Fruit fly (Drosophila melanogaster) whole organism, embryonic: ENCODE data around the gene CG18662.

Source experiments
- Antp ChIP-seq: fragments of 200-800 bp; sonication (Bioruptor generic); optimal IDR thresholded peaks from 3 replicates; lab custom pipeline; 2016; ENCODE audit warnings: missing biosample characterization, missing genetic modification characterization
- CG10147 ChIP-seq: fragments of 200-800 bp; sonication (Bioruptor generic); optimal IDR thresholded peaks from 2 replicates; lab custom pipeline; 2019; ENCODE audit warnings: missing biosample characterization, mild to moderate bottlenecking, missing genetic modification characterization, moderate library complexity
- CG10979 ChIP-seq: fragments of 200-800 bp; sonication (Bioruptor generic); optimal IDR thresholded peaks from 2 replicates; lab custom pipeline; 2018; ENCODE audit warnings: missing biosample characterization, mild to moderate bottlenecking, missing genetic modification characterization, moderate library complexity
- CG12155 ChIP-seq: fragments of 200-800 bp; sonication (Bioruptor generic); optimal IDR thresholded peaks from 3 replicates; lab custom pipeline; 2016; ENCODE audit warnings: missing biosample characterization, missing genetic modification characterization
- CG13296 ChIP-seq: fragments of 200-800 bp; sonication (Bioruptor generic); optimal IDR thresholded peaks from 3 replicates; lab custom pipeline; 2018; ENCODE audit warnings: missing biosample characterization, mild to moderate bottlenecking, missing genetic modification characterization
- CG1529 ChIP-seq: fragments of 200-800 bp; sonication (Bioruptor generic); optimal IDR thresholded peaks from 3 replicates; lab custom pipeline; 2018; ENCODE audit warnings: missing biosample characterization, missing genetic modification characterization
- CG15479 ChIP-seq: fragments of 200-800 bp; sonication (Bioruptor generic); optimal IDR thresholded peaks from 3 replicates; lab custom pipeline; 2019; ENCODE audit warnings: missing biosample characterization, mild to moderate bottlenecking, missing genetic modification characterization, moderate library complexity
- CG18599 ChIP-seq: fragments of 200-800 bp; sonication (Bioruptor generic); optimal IDR thresholded peaks from 3 replicates; lab custom pipeline; 2017; ENCODE audit warnings: missing biosample characterization, missing genetic modification characterization, mild to moderate bottlenecking, moderate library complexity, missing genetic modification reagents
- CG2129 ChIP-seq: fragments of 200-800 bp; sonication (Bioruptor generic); IDR thresholded peaks from 2 replicates; pipeline ENCODE4 v1.3.6; 2022; ENCODE audit warnings: missing biosample characterization, missing genetic modification characterization; ENCODE audit not compliant: partially characterized antibody
- CG3407 ChIP-seq: fragments of 200-800 bp; sonication (Bioruptor generic); optimal IDR thresholded peaks from 2 replicates; lab custom pipeline; 2018; ENCODE audit warnings: missing biosample characterization, mild to moderate bottlenecking, missing genetic modification characterization
- CG34376 ChIP-seq: fragments of 200-800 bp; sonication (Bioruptor generic); optimal IDR thresholded peaks from 2 replicates; lab custom pipeline; 2018; ENCODE audit warnings: missing biosample characterization, mild to moderate bottlenecking, missing genetic modification characterization
- CG3838 ChIP-seq: fragments of 200-800 bp; sonication (Bioruptor generic); optimal IDR thresholded peaks from 3 replicates; lab custom pipeline; 2016; ENCODE audit warnings: missing biosample characterization, missing genetic modification characterization
- CG4404 ChIP-seq: fragments of 200-800 bp; sonication (Bioruptor generic); IDR thresholded peaks from 2 replicates; pipeline ENCODE4 v1.3.6; 2022; ENCODE audit warnings: missing biosample characterization, missing genetic modification characterization
- CG4424 ChIP-seq: fragments of 200-800 bp; sonication (Bioruptor generic); optimal IDR thresholded peaks from 3 replicates; lab custom pipeline; 2016; ENCODE audit warnings: missing biosample characterization, missing genetic modification characterization
- CG4617 ChIP-seq: fragments of 200-800 bp; sonication (Bioruptor generic); optimal IDR thresholded peaks from 3 replicates; lab custom pipeline; 2016; ENCODE audit warnings: missing biosample characterization, missing genetic modification characterization, borderline replicate concordance
- CG6689 ChIP-seq: fragments of 200-800 bp; sonication (Bioruptor generic); IDR thresholded peaks from 2 replicates; pipeline ENCODE4 v1.3.6; 2022; ENCODE audit warnings: missing biosample characterization, missing genetic modification characterization
- CG7372 ChIP-seq: fragments of 200-800 bp; sonication (Bioruptor generic); IDR thresholded peaks from 2 replicates; pipeline ENCODE4 v1.3.6; 2022; ENCODE audit warnings: missing biosample characterization, missing genetic modification characterization
- ERR ChIP-seq: fragments of 200-800 bp; sonication (Bioruptor generic); optimal IDR thresholded peaks from 2 replicates; lab custom pipeline; 2016; ENCODE audit warnings: missing biosample characterization, missing genetic modification characterization
- Elba2 ChIP-seq: fragments of 200-800 bp; sonication (Bioruptor generic); optimal IDR thresholded peaks from 3 replicates; lab custom pipeline; 2016; ENCODE audit warnings: missing biosample characterization, missing genetic modification characterization
- H2.0 ChIP-seq: fragments of 200-800 bp; sonication (Bioruptor generic); IDR thresholded peaks from 2 replicates; pipeline ENCODE4 v1.3.6; 2022; ENCODE audit warnings: missing biosample characterization, missing genetic modification characterization
- HmgZ ChIP-seq: fragments of 200-800 bp; sonication (Bioruptor generic); optimal IDR thresholded peaks from 2 replicates; lab custom pipeline; 2018; ENCODE audit warnings: missing biosample characterization, mild to moderate bottlenecking, missing genetic modification characterization
- Hr3 ChIP-seq: fragments of 200-800 bp; sonication (Bioruptor generic); optimal IDR thresholded peaks from 3 replicates; lab custom pipeline; 2016; ENCODE audit warnings: missing biosample characterization, missing genetic modification characterization
- MBD-R2 ChIP-seq: fragments of 200-800 bp; sonication (Bioruptor generic); IDR thresholded peaks from 2 replicates; pipeline ENCODE4 v1.3.6; 2022; ENCODE audit warnings: missing biosample characterization, missing genetic modification characterization
- Myb ChIP-seq: fragments of 200-800 bp; sonication (Bioruptor generic); optimal IDR thresholded peaks from 2 replicates; lab custom pipeline; 2016; ENCODE audit warnings: missing biosample characterization, missing genetic modification characterization
- Nf-YB ChIP-seq: fragments of 200-800 bp; sonication (Bioruptor generic); optimal IDR thresholded peaks from 3 replicates; lab custom pipeline; 2019; ENCODE audit warnings: missing biosample characterization, mild to moderate bottlenecking, missing genetic modification characterization, moderate library complexity
- Oli ChIP-seq: fragments of 200-800 bp; sonication (Bioruptor generic); optimal IDR thresholded peaks from 2 replicates; lab custom pipeline; 2018; ENCODE audit warnings: missing biosample characterization, mild to moderate bottlenecking, missing genetic modification characterization, moderate library complexity
- Xbp1 ChIP-seq: fragments of 200-800 bp; sonication (Bioruptor generic); optimal IDR thresholded peaks from 3 replicates; lab custom pipeline; 2016; ENCODE audit warnings: missing biosample characterization, mild to moderate bottlenecking, missing genetic modification characterization
- bbx ChIP-seq: fragments of 200-800 bp; sonication (Bioruptor generic); IDR thresholded peaks from 2 replicates; pipeline ENCODE4 v1.3.6; 2022; ENCODE audit warnings: missing biosample characterization, missing genetic modification characterization; ENCODE audit not compliant: partially characterized antibody
- chm ChIP-seq: fragments of 200-800 bp; sonication (Bioruptor generic); IDR thresholded peaks from 2 replicates; pipeline ENCODE4 v1.3.6; 2022; ENCODE audit warnings: missing biosample characterization, missing genetic modification characterization
- ci ChIP-seq: fragments of 200-800 bp; sonication (Bioruptor generic); IDR thresholded peaks from 3 replicates; pipeline ENCODE4 v1.3.6; 2022; ENCODE audit warnings: missing biosample characterization, missing genetic modification characterization
- cwo ChIP-seq: fragments of 200-800 bp; sonication (Bioruptor generic); optimal IDR thresholded peaks from 3 replicates; lab custom pipeline; 2017; ENCODE audit warnings: missing biosample characterization, missing genetic modification characterization, mild to moderate bottlenecking, moderate library complexity, missing genetic modification reagents
- dysf ChIP-seq: fragments of 200-800 bp; sonication (Bioruptor generic); IDR thresholded peaks from 3 replicates; pipeline ENCODE4 v1.3.6; 2022; ENCODE audit warnings: missing biosample characterization, missing genetic modification characterization
- esg ChIP-seq: fragments of 200-800 bp; sonication (Bioruptor generic); conservative IDR thresholded peaks from 2 replicates; pipeline ENCODE4 v1.3.6; 2022; ENCODE audit warnings: missing biosample characterization, missing genetic modification characterization
- exex ChIP-seq: fragments of 200-800 bp; sonication (Bioruptor generic); optimal IDR thresholded peaks from 4 replicates; lab custom pipeline; 2018; ENCODE audit warnings: missing biosample characterization, mild to moderate bottlenecking, missing genetic modification characterization, moderate library complexity
- gce ChIP-seq: fragments of 200-800 bp; sonication (Bioruptor generic); IDR thresholded peaks from 3 replicates; pipeline ENCODE4 v1.3.6; 2022; ENCODE audit warnings: missing biosample characterization, missing genetic modification characterization
- gcm ChIP-seq: fragments of 200-800 bp; sonication (Bioruptor generic); optimal IDR thresholded peaks from 2 replicates; lab custom pipeline; 2019; ENCODE audit warnings: missing biosample characterization, mild to moderate bottlenecking, missing genetic modification characterization, moderate library complexity
- grn ChIP-seq: fragments of 200-800 bp; sonication (Bioruptor generic); optimal IDR thresholded peaks from 3 replicates; lab custom pipeline; 2017; ENCODE audit warnings: missing biosample characterization, missing genetic modification characterization
- hkb ChIP-seq, 2 experiments: fragments of 200-800 bp in 1 of 2; fragments of >200 bp in 1 of 2; sonication (Bioruptor generic) in 1 of 2; IDR thresholded peaks in 1 of 2; optimal IDR thresholded peaks in 1 of 2; 2 replicates each; pipeline versions ENCODE4 v1.3.6 to Lab custom; 2017 to 2022; ENCODE audit warnings: missing biosample characterization in 1 of 2, missing genetic modification characterization in 1 of 2
- mirr ChIP-seq: fragments of 200-800 bp; sonication (Bioruptor generic); optimal IDR thresholded peaks from 3 replicates; lab custom pipeline; 2018; ENCODE audit warnings: missing biosample characterization, mild to moderate bottlenecking, missing genetic modification characterization
- pb ChIP-seq: fragments of 200-800 bp; sonication (Bioruptor generic); optimal IDR thresholded peaks from 3 replicates; lab custom pipeline; 2016; ENCODE audit warnings: missing biosample characterization, missing genetic modification characterization
- pita ChIP-seq: fragments of 200-800 bp; sonication (Bioruptor generic); optimal IDR thresholded peaks from 2 replicates; lab custom pipeline; 2017; ENCODE audit warnings: missing biosample characterization, mild to moderate bottlenecking, missing genetic modification characterization
- pros ChIP-seq: fragments of 200-800 bp; sonication (Bioruptor generic); optimal IDR thresholded peaks from 3 replicates; lab custom pipeline; 2019; ENCODE audit warnings: missing biosample characterization, mild to moderate bottlenecking, missing genetic modification characterization, moderate library complexity
- salm ChIP-seq: fragments of 200-800 bp; sonication (Bioruptor generic); optimal IDR thresholded peaks from 2 replicates; lab custom pipeline; 2018; ENCODE audit warnings: missing biosample characterization, mild to moderate bottlenecking, missing genetic modification characterization
- sd ChIP-seq: fragments of 200-800 bp; sonication (Bioruptor generic); optimal IDR thresholded peaks from 3 replicates; lab custom pipeline; 2018; ENCODE audit warnings: missing biosample characterization, mild to moderate bottlenecking, missing genetic modification characterization, moderate library complexity
- sisA ChIP-seq: fragments of 200-800 bp; sonication (Bioruptor generic); IDR thresholded peaks from 2 replicates; pipeline ENCODE4 v1.3.6; 2022; ENCODE audit warnings: missing biosample characterization, missing genetic modification characterization
- sug ChIP-seq: fragments of 200-800 bp; optimal IDR thresholded peaks from 2 replicates; lab custom pipeline; 2019; ENCODE audit warnings: missing biosample characterization, mild to moderate bottlenecking, missing genetic modification characterization, moderate library complexity
- tin ChIP-seq: fragments of 200-800 bp; sonication (Bioruptor generic); optimal IDR thresholded peaks from 3 replicates; lab custom pipeline; 2016; ENCODE audit warnings: missing biosample characterization, missing genetic modification characterization

Gene CG18662

DNA sequence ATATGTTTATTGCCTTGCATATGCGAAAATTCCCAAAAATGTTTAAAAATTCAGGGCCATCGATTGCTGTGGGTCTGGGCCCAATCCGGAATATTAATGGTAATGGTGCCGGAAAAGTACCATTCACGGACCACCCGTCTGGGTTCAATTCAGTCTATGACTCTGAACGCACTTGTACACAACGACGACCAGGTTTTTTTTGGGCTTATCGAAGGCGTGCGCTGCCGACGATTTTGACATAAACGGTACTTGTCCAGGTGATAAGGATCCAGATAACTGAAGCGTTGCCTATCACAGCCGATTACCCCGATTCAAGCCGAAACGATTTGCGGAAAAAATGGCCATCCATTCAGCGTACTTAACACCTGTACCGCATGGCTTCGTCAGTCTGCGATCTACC is 11.1 kb downstream of the CG18662 start, which contains the start of gene CG9555 (continued):
- no peak for TF ChIP-seq Xbp1 (GFP tag; lab: Kevin White, UChicago)
- no peak for TF ChIP-seq Myb
- no peak for TF ChIP-seq pita (GFP tag; lab: Kevin White, UChicago)
- TF ChIP-seq CG2129 = no peak
- no peak for TF ChIP-seq CG15479 (GFP tag; lab: Kevin White, UChicago)
- TF ChIP-seq MBD-R2 (GFP tag; lab: Robert Waterston, UW) = no peak
- TF ChIP-seq CG7372 (GFP tag; lab: Robert Waterston, UW) = no peak
- no peak for TF ChIP-seq salm (tag; lab: Kevin White, UChicago)
- no peak for TF ChIP-seq sisA (GFP tag; lab: Robert Waterston, UW)
- TF ChIP-seq bbx (GFP tag; lab: Robert Waterston, UW) = no peak
- TF ChIP-seq Nf-YB (GFP tag; lab: Kevin White, UChicago) = no peak
- no peak for TF ChIP-seq dysf
- TF ChIP-seq CG1529 (GFP tag; lab: Kevin White, UChicago) = no peak
- peak; percentile 0 for TF ChIP-seq HmgZ (tag; lab: Kevin White, UChicago)
- TF ChIP-seq CG10979 (tag; lab: Kevin White, UChicago) = no peak
- TF ChIP-seq CG10147 (GFP tag; lab: Kevin White, UChicago) = no peak
- TF ChIP-seq tin (GFP tag; lab: Kevin White, UChicago) = no peak
- no peak for TF ChIP-seq CG3407 (GFP tag; lab: Kevin White, UChicago)
- no peak for TF ChIP-seq Antp (GFP tag; lab: Kevin White, UChicago)
- no peak for TF ChIP-seq chm (GFP tag; lab: Robert Waterston, UW)
- TF ChIP-seq H2.0 = no peak
- no peak for TF ChIP-seq CG4424 (GFP tag; lab: Kevin White, UChicago)
- TF ChIP-seq hkb (optimal IDR thresholded peaks at IDR 0.05; lab: Kevin White, UChicago) = no peak
- no peak for TF ChIP-seq hkb (GFP tag; IDR thresholded peaks at IDR 0.05; lab: Robert Waterston, UW)
- TF ChIP-seq CG12155 (GFP tag; lab: Kevin White, UChicago) = no peak
- 0 out of 3 replicates have a peak, but pooled peaks have one; percentile 14 for TF ChIP-seq ci (GFP tag; lab: Robert Waterston, UW)
- no peak for TF ChIP-seq CG6689 (GFP tag; lab: Robert Waterston, UW)
- no peak for TF ChIP-seq ERR (GFP tag; lab: Kevin White, UChicago)
- no peak for TF ChIP-seq pros
- TF ChIP-seq gcm (GFP tag; lab: Kevin White, UChicago) = no peak
- TF ChIP-seq gce (GFP tag; lab: Robert Waterston, UW) = no peak
- TF ChIP-seq Hr3 (GFP tag; lab: Kevin White, UChicago) = no peak
- TF ChIP-seq CG18599 (GFP tag; lab: Kevin White, UChicago) = peak; percentile 18
- TF ChIP-seq CG4617 (GFP tag; lab: Kevin White, UChicago) = no peak
- no peak for TF ChIP-seq esg
- TF ChIP-seq Oli (tag; lab: Kevin White, UChicago) = no peak
- no peak for TF ChIP-seq Elba2 (GFP tag; lab: Kevin White, UChicago)
- TF ChIP-seq CG13296 = no peak
- peak; percentile 66 for TF ChIP-seq cwo

DNA sequence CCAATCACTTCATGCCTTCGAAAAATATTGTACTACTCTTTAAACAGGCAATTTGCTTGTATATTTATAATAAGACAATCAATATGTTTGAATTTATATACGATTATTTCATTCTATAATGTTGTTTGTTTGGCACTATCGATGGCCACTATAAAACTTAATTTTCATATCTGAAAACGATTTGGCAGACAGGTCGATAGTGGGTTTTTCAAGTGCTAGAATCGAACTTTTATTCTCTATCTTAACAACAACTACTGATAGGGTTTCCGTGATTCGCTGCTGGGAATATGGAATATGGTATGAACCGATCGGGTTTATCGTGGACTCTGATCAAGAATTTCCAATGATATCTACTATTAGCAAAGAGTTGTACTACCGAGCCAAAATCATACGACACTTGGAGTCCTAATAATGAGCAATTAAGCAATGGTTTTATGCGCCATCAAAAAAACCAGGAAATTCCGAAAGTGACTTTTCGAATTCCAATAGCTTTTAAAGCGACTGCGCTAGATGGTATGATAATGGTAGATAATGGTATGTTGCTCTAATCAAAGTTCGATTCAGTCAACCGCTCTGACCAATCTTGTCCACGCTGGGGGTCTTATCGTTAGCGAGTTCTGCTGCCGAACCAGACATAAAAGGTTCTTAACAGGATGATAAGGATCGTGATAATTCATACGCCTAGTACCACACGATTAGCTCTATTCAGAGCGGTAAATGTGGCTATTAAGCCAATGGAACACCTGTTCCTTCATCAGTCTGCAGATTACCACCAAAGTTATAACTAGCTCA is 13.4 kb downstream of the CG18662 start, which contains the start of gene CG17906:
CG17906 (plus strand) TSS at position 742 of the 792 bp plus-strand sequence.
- no peak for TF ChIP-seq pb (GFP tag; lab: Kevin White, UChicago)
- peak; percentile 24 for TF ChIP-seq mirr (GFP tag; lab: Kevin White, UChicago)
- TF ChIP-seq sd (tag; lab: Kevin White, UChicago) = peak; percentile 67
- no peak for TF ChIP-seq CG3838 (GFP tag; lab: Kevin White, UChicago)
- TF ChIP-seq exex = peak; percentile 92
- peak; percentile 89 for TF ChIP-seq grn
- peak; percentile 98 for TF ChIP-seq sug (tag; lab: Kevin White, UChicago)
- TF ChIP-seq CG34376 (GFP tag; lab: Kevin White, UChicago) = peak; percentile 56
- TF ChIP-seq CG4404 (GFP tag; lab: Robert Waterston, UW) = no peak
